Fruit fly (Drosophila melanogaster): ENCODE measurements around the gene CG5645.

CG5645 gene

DNA sequence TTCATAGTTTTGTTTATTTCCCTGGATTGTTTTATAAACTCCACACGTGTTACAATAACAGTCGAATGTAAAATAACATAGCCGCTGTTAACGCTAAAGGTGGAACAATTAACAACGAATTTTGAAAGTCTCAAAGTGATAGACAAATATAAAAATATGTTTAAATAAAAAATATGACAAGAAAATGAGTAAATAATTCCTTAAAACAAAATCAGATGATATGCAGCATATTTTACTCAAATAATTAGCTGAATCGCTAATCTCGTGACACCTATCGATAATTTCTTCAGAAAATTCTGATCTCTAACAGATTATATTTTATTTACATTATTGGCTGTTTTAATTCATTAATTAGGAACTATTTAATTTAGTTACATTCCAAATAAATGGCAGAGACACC, at the start of gene CG5645, which contains the start of gene Atg12 (continued):
- TF ChIP-seq Hr78 (GFP tag; optimal IDR thresholded peaks at IDR 0.05) (no peak), exex (tag; optimal IDR thresholded peaks at IDR 0.05) (peak; percentile 63), zfh2 (GFP tag; optimal IDR thresholded peaks at IDR 0.05) (peak; percentile 21), Oli (tag; optimal IDR thresholded peaks at IDR 0.05) (no peak), CG13296 (GFP tag; optimal IDR thresholded peaks at IDR 0.05) (peak; percentile 84), gce (GFP tag; IDR thresholded peaks at IDR 0.05) (no peak), CG13894 (tag; optimal IDR thresholded peaks at IDR 0.05) (no peak), CG10431 (GFP tag; optimal IDR thresholded peaks at IDR 0.05) (no peak), CG15073 (GFP tag; optimal IDR thresholded peaks at IDR 0.05) (no peak), Myb (GFP tag; optimal IDR thresholded peaks at IDR 0.05) (peak; percentile 9), gt (GFP tag; IDR thresholded peaks at IDR 0.05) (no peak), CG13775 (GFP tag; optimal IDR thresholded peaks at IDR 0.05) (peak; percentile 27), Fer1 (GFP tag; optimal IDR thresholded peaks at IDR 0.05) (peak; percentile 75), aop (GFP tag; IDR thresholded peaks at IDR 0.05) (no peak), gcm (GFP tag; optimal IDR thresholded peaks at IDR 0.05) (peak; percentile 56), CG8359 (GFP tag; optimal IDR thresholded peaks at IDR 0.05; ENCODE audit: borderline replicate concordance) (no peak), NC2β (GFP tag; optimal IDR thresholded peaks at IDR 0.05) (no peak), ewg (GFP tag; optimal IDR thresholded peaks at IDR 0.05) (no peak), CG17612 (GFP tag; IDR thresholded peaks at IDR 0.05) (no peak), psq (GFP tag; optimal IDR thresholded peaks at IDR 0.05) (no peak), CG2712 (tag; optimal IDR thresholded peaks at IDR 0.05) (peak; percentile 80), zen2 (GFP tag; IDR thresholded peaks at IDR 0.05; ENCODE audit: partially characterized antibody) (peak; percentile 38; the same call in 1 of the 3 replicates), Blimp-1 (GFP tag; optimal IDR thresholded peaks at IDR 0.05) (peak; percentile 65), CG7357 (GFP tag; IDR thresholded peaks at IDR 0.05) (no peak), CG10147 (GFP tag; optimal IDR thresholded peaks at IDR 0.05) (peak; percentile 10), Sry-β (GFP tag; optimal IDR thresholded peaks at IDR 0.05) (peak; percentile 17), CG3838 (GFP tag; optimal IDR thresholded peaks at IDR 0.05) (no peak), zen (tag; optimal IDR thresholded peaks at IDR 0.05) (peak; percentile 26), Bteb2 (GFP tag; optimal IDR thresholded peaks at IDR 0.05) (no peak), al (GFP tag; IDR thresholded peaks at IDR 0.05) (peak; percentile 63), CG32532 (GFP tag; IDR thresholded peaks at IDR 0.05) (peak; percentile 74; the same call in 1 of the 2 replicates), pum (GFP tag; optimal IDR thresholded peaks at IDR 0.05) (no peak), ttk (GFP tag; IDR thresholded peaks at IDR 0.05) (0 out of 2 replicates have a peak, but pooled peaks have one; percentile 10), unc-4 (GFP tag; IDR thresholded peaks at IDR 0.05; ENCODE audit: partially characterized antibody) (peak; percentile 85), bsh (GFP tag; optimal IDR thresholded peaks at IDR 0.05) (peak in 1 of 2 experiments; percentile 47), trem (tag; optimal IDR thresholded peaks at IDR 0.05) (peak; percentile 62), cg (GFP tag; optimal IDR thresholded peaks at IDR 0.05) (no peak), CG2116 (GFP tag; optimal IDR thresholded peaks at IDR 0.05) (peak; percentile 78), fd64A (GFP tag; optimal IDR thresholded peaks at IDR 0.05) (no peak), dmrt11E (tag; optimal IDR thresholded peaks at IDR 0.05) (peak; percentile 40), CG11695 (GFP tag; IDR thresholded peaks at IDR 0.05) (peak; percentile 41; the same call in 1 of the 3 replicates), CG4404 (GFP tag; IDR thresholded peaks at IDR 0.05) (no peak), ash1 (GFP tag; optimal IDR thresholded peaks at IDR 0.05) (no peak), MBD-R2 (GFP tag; IDR thresholded peaks at IDR 0.05) (peak; percentile 78), ac (GFP tag; optimal IDR thresholded peaks at IDR 0.05) (no peak), bab2 (GFP tag; optimal IDR thresholded peaks at IDR 0.05) (peak; percentile 20), Gsc (GFP tag; IDR thresholded peaks at IDR 0.05) (no peak), CG31441 (GFP tag; IDR thresholded peaks at IDR 0.05) (peak; percentile 66), odd (GFP tag; optimal IDR thresholded peaks at IDR 0.05) (no peak), CG34422 (GFP tag; IDR thresholded peaks at IDR 0.05) (peak; percentile 56; the same call in 2 of the 3 replicates)
